Fruit fly (Drosophila melanogaster): ENCODE measurements around the gene CG10435.
"Not testable (repeated sequence)": the region's sequence is repeated elsewhere in the genome, so short reads cannot be mapped to it uniquely, and the experiment has no call there.

- not testable (repeated sequence) for TF ChIP-seq CG11762 (GFP tag; optimal IDR thresholded peaks at IDR 0.05; ENCODE audit: insufficient read depth); CG8319 (GFP tag; optimal IDR thresholded peaks at IDR 0.05); CG34406 (GFP tag; optimal IDR thresholded peaks at IDR 0.05); Eip93F (GFP tag; optimal IDR thresholded peaks at IDR 0.05); fd59A (GFP tag; optimal IDR thresholded peaks at IDR 0.05); CG1621 (tag; optimal IDR thresholded peaks at IDR 0.05); spab (GFP tag; optimal IDR thresholded peaks at IDR 0.05); CG9139 (GFP tag; optimal IDR thresholded peaks at IDR 0.05); CG16779 (tag; optimal IDR thresholded peaks at IDR 0.05); Lpt (GFP tag; optimal IDR thresholded peaks at IDR 0.05); Sox102F (GFP tag; optimal IDR thresholded peaks at IDR 0.05); Eip75B (GFP tag; optimal IDR thresholded peaks at IDR 0.05); CG7368 (GFP tag; optimal IDR thresholded peaks at IDR 0.05); Sox14 (GFP tag; optimal IDR thresholded peaks at IDR 0.05)
These were observed 39.1 kb downstream of the CG10435 start for dm6 chr3R:7973906-7974305.

Data from whole organism, prepupa.